Fruit fly (Drosophila melanogaster) whole organism, embryonic: Measurements from ENCODE around the gene CG11999.

Experiments used
- Bdp1 ChIP-seq: fragments of 200-800 bp; sonication (Bioruptor generic); optimal IDR thresholded peaks from 3 replicates; lab custom pipeline; 2016; ENCODE audit warnings: missing biosample characterization, missing genetic modification characterization
- Blimp-1 ChIP-seq: fragments of 200-800 bp; sonication (Bioruptor generic); optimal IDR thresholded peaks from 3 replicates; lab custom pipeline; 2018; ENCODE audit warnings: missing biosample characterization, missing genetic modification characterization, mild to moderate bottlenecking, moderate library complexity, missing genetic modification reagents
- CG10654 ChIP-seq: fragments of 200-800 bp; sonication (Bioruptor generic); optimal IDR thresholded peaks from 2 replicates; lab custom pipeline; 2016; ENCODE audit warnings: missing biosample characterization, missing genetic modification characterization
- CG11093 ChIP-seq: fragments of 200-800 bp; sonication (Bioruptor generic); IDR thresholded peaks from 3 replicates; pipeline ENCODE4 v1.3.6; 2022; ENCODE audit warnings: missing biosample characterization, missing genetic modification characterization
- CG12104 ChIP-seq: fragments of 200-800 bp; sonication (Bioruptor generic); optimal IDR thresholded peaks from 3 replicates; lab custom pipeline; 2016; ENCODE audit warnings: missing biosample characterization, missing genetic modification characterization
- CG12769 ChIP-seq: fragments of 200-800 bp; sonication (Bioruptor generic); optimal IDR thresholded peaks from 2 replicates; lab custom pipeline; 2019; ENCODE audit warnings: missing biosample characterization, mild to moderate bottlenecking, missing genetic modification characterization, moderate library complexity
- CG15269 ChIP-seq: fragments of 200-800 bp; sonication (Bioruptor generic); optimal IDR thresholded peaks from 2 replicates; lab custom pipeline; 2018; ENCODE audit warnings: missing biosample characterization, mild to moderate bottlenecking, missing genetic modification characterization, moderate library complexity
- CG1647 ChIP-seq: fragments of 200-800 bp; sonication (Bioruptor generic); optimal IDR thresholded peaks from 3 replicates; lab custom pipeline; 2016; ENCODE audit warnings: missing biosample characterization, missing genetic modification characterization
- CG16779 ChIP-seq: fragments of 200-800 bp; sonication (Bioruptor generic); IDR thresholded peaks from 2 replicates; pipeline ENCODE4 v1.3.6; 2022; ENCODE audit warnings: missing biosample characterization, missing genetic modification characterization
- CG31365 ChIP-seq: fragments of 200-800 bp; sonication (Bioruptor generic); optimal IDR thresholded peaks from 2 replicates; lab custom pipeline; 2018; ENCODE audit warnings: missing biosample characterization, mild to moderate bottlenecking, missing genetic modification characterization
- CG3838 ChIP-seq: fragments of 200-800 bp; sonication (Bioruptor generic); optimal IDR thresholded peaks from 3 replicates; lab custom pipeline; 2016; ENCODE audit warnings: missing biosample characterization, missing genetic modification characterization
- CG3995 ChIP-seq: fragments of 200-800 bp; sonication (Bioruptor generic); optimal IDR thresholded peaks from 3 replicates; lab custom pipeline; 2016; ENCODE audit warnings: missing biosample characterization, missing genetic modification characterization
- CG43689 ChIP-seq: fragments of 200-800 bp; sonication (Bioruptor generic); IDR thresholded peaks from 2 replicates; pipeline ENCODE4 v1.3.6; 2022; ENCODE audit warnings: missing biosample characterization, missing genetic modification characterization
- CG6175 ChIP-seq: fragments of 200-800 bp; sonication (Bioruptor generic); IDR thresholded peaks from 3 replicates; pipeline ENCODE4 v1.3.6; 2022; ENCODE audit warnings: missing biosample characterization, missing genetic modification characterization
- CG7987 ChIP-seq: fragments of 200-800 bp; sonication (Bioruptor generic); optimal IDR thresholded peaks from 2 replicates; lab custom pipeline; 2018; ENCODE audit warnings: missing biosample characterization, mild to moderate bottlenecking, missing genetic modification characterization, moderate library complexity
- CG8765 ChIP-seq: fragments of 200-800 bp; sonication (Bioruptor generic); IDR thresholded peaks from 2 replicates; pipeline ENCODE4 v1.3.6; 2022; ENCODE audit warnings: missing biosample characterization, missing genetic modification characterization
- CG9932 ChIP-seq: fragments of 200-800 bp; sonication (Bioruptor generic); IDR thresholded peaks from 2 replicates; pipeline ENCODE4 v1.3.6; 2022; ENCODE audit warnings: missing biosample characterization, missing genetic modification characterization
- Dll ChIP-seq: fragments of 200-800 bp; sonication (Bioruptor generic); IDR thresholded peaks from 4 replicates; pipeline ENCODE4 v1.3.6; 2022; ENCODE audit warnings: missing biosample characterization, missing genetic modification characterization; ENCODE audit not compliant: partially characterized antibody
- Drgx ChIP-seq: fragments of 200-800 bp; sonication (Bioruptor generic); IDR thresholded peaks from 2 replicates; pipeline ENCODE4 v1.3.6; 2022; ENCODE audit warnings: missing biosample characterization, missing genetic modification characterization
- Ets65A ChIP-seq: fragments of 200-800 bp; sonication (Bioruptor generic); peaks from one replicate; lab custom pipeline; 2016; ENCODE audit warnings: missing biosample characterization, missing genetic modification characterization
- Hand ChIP-seq: fragments of 200-800 bp; sonication (Bioruptor generic); optimal IDR thresholded peaks from 2 replicates; lab custom pipeline; 2017; ENCODE audit warnings: mild to moderate bottlenecking, missing biosample characterization, missing genetic modification reagents, missing genetic modification characterization
- Hsf ChIP-seq: fragments of 200-800 bp; sonication (Bioruptor generic); optimal IDR thresholded peaks from 3 replicates; lab custom pipeline; 2016; ENCODE audit warnings: missing biosample characterization, missing genetic modification characterization
- Lpt ChIP-seq: fragments of >200 bp; optimal IDR thresholded peaks from 2 replicates; lab custom pipeline; 2018; ENCODE audit warnings: missing biosample characterization, missing genetic modification characterization
- Poxn ChIP-seq: fragments of 200-800 bp; sonication (Bioruptor generic); IDR thresholded peaks from 2 replicates; pipeline ENCODE4 v1.3.6; 2022; ENCODE audit warnings: missing biosample characterization, missing genetic modification characterization
- Rfx ChIP-seq: fragments of 200-800 bp; sonication (Bioruptor generic); IDR thresholded peaks from 2 replicates; pipeline ENCODE4 v1.3.6; 2022; ENCODE audit warnings: missing biosample characterization, missing genetic modification characterization
- Sin3A ChIP-seq: fragments of >200 bp; optimal IDR thresholded peaks from 2 replicates; lab custom pipeline; 2018
- Sox100B ChIP-seq: fragments of 200-800 bp; sonication (Bioruptor generic); optimal IDR thresholded peaks from 3 replicates; lab custom pipeline; 2018; ENCODE audit warnings: missing biosample characterization, mild to moderate bottlenecking, missing genetic modification characterization
- TFAM ChIP-seq: fragments of 200-800 bp; sonication (Bioruptor generic); optimal IDR thresholded peaks from 2 replicates; lab custom pipeline; 2017; ENCODE audit warnings: missing biosample characterization, missing genetic modification characterization, inconsistent platforms
- Trl ChIP-seq, 3 experiments: fragments of >200 bp in 2 of 3; fragments of 200-800 bp in 1 of 3; sonication (Bioruptor generic) in 1 of 3; optimal IDR thresholded peaks; 2 replicates in 1 of 3; 3 replicates in 2 of 3; lab custom pipeline; 2016 to 2017; ENCODE audit warnings: missing biosample characterization in 1 of 3, missing genetic modification characterization in 1 of 3
- ac ChIP-seq: fragments of 200-800 bp; sonication (Bioruptor generic); optimal IDR thresholded peaks from 3 replicates; lab custom pipeline; 2017; ENCODE audit warnings: missing biosample characterization, mild to moderate bottlenecking, missing genetic modification characterization
- bsh ChIP-seq, 2 experiments: fragments of 200-800 bp; sonication (Bioruptor generic); optimal IDR thresholded peaks; 2 replicates each; lab custom pipeline; 2017 to 2018; ENCODE audit warnings: mild to moderate bottlenecking in 2 of 2, missing biosample characterization in 2 of 2, missing genetic modification characterization in 2 of 2, moderate library complexity in 1 of 2
- dmrt11E ChIP-seq: fragments of 200-800 bp; sonication (Bioruptor generic); optimal IDR thresholded peaks from 3 replicates; lab custom pipeline; 2018; ENCODE audit warnings: missing biosample characterization, mild to moderate bottlenecking, missing genetic modification characterization, moderate library complexity
- eve ChIP-seq, 2 experiments: fragments of >200 bp; optimal IDR thresholded peaks; 2 replicates each; lab custom pipeline; 2017; ENCODE audit warnings: missing biosample characterization in 2 of 2, missing genetic modification characterization in 2 of 2
- ewg ChIP-seq: fragments of 200-800 bp; sonication (Bioruptor generic); optimal IDR thresholded peaks from 3 replicates; lab custom pipeline; 2017; ENCODE audit warnings: mild to moderate bottlenecking, missing biosample characterization, missing genetic modification reagents, missing genetic modification characterization
- fu2 ChIP-seq: fragments of 200-800 bp; sonication (Bioruptor generic); optimal IDR thresholded peaks from 2 replicates; lab custom pipeline; 2016; ENCODE audit warnings: missing biosample characterization, missing genetic modification characterization
- grn ChIP-seq: fragments of 200-800 bp; sonication (Bioruptor generic); optimal IDR thresholded peaks from 3 replicates; lab custom pipeline; 2017; ENCODE audit warnings: missing biosample characterization, missing genetic modification characterization
- ham ChIP-seq: fragments of 200-800 bp; sonication (Bioruptor generic); IDR thresholded peaks from 2 replicates; pipeline ENCODE4 v1.3.6; 2022; ENCODE audit warnings: missing biosample characterization, missing genetic modification characterization
- nom ChIP-seq: fragments of 200-800 bp; sonication (Bioruptor generic); optimal IDR thresholded peaks from 2 replicates; lab custom pipeline; 2017; ENCODE audit warnings: missing biosample characterization, missing genetic modification characterization, mild to moderate bottlenecking, moderate library complexity, missing genetic modification reagents
- sens ChIP-seq: fragments of 200-800 bp; sonication (Bioruptor generic); peaks from one replicate; lab custom pipeline; 2016; ENCODE audit warnings: missing biosample characterization, missing genetic modification characterization
- sima ChIP-seq: fragments of 200-800 bp; sonication (Bioruptor generic); optimal IDR thresholded peaks from 2 replicates; lab custom pipeline; 2016; ENCODE audit warnings: missing biosample characterization, missing genetic modification characterization
- so ChIP-seq: fragments of 200-800 bp; sonication (Bioruptor generic); IDR thresholded peaks from 3 replicates; pipeline ENCODE4 v1.3.6; 2022; ENCODE audit warnings: missing biosample characterization, missing genetic modification characterization
- sob ChIP-seq: fragments of 200-800 bp; sonication (Bioruptor generic); IDR thresholded peaks from 2 replicates; pipeline ENCODE4 v1.3.6; 2022; ENCODE audit warnings: missing biosample characterization, missing genetic modification characterization
- sug ChIP-seq: fragments of 200-800 bp; optimal IDR thresholded peaks from 2 replicates; lab custom pipeline; 2019; ENCODE audit warnings: missing biosample characterization, mild to moderate bottlenecking, missing genetic modification characterization, moderate library complexity
- trem ChIP-seq: fragments of 200-800 bp; optimal IDR thresholded peaks from 3 replicates; lab custom pipeline; 2019; ENCODE audit warnings: missing biosample characterization, mild to moderate bottlenecking, missing genetic modification characterization, moderate library complexity
- vvl ChIP-seq: fragments of 200-800 bp; sonication (Bioruptor generic); IDR thresholded peaks from 2 replicates; pipeline ENCODE4 v1.3.6; 2022; ENCODE audit warnings: missing biosample characterization, missing genetic modification characterization
- zf30C ChIP-seq: fragments of 200-800 bp; sonication (Bioruptor generic); optimal IDR thresholded peaks from 3 replicates; lab custom pipeline; 2018; ENCODE audit warnings: missing biosample characterization, mild to moderate bottlenecking, missing genetic modification characterization

CG11999 gene

DNA sequence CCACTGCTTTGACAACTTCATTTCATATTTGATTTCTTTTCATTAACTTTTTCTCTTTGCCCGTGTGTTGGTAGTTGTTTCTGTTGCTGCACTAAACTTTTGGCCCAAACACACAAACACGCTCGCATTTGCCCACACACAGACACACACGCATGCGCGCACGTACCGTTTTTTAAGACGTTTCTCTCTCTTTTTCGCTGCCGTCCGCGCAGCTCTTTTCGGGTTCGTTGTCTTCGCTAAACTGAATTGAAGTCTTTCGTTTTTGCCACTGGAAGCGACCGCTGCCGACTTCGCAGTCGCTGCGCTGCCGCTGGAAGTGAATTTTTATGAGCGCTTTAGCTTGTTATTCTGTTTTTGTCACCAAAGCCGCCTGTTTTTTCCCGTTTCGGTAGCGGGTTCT lies 38.1 kb upstream of the CG11999 start, which contains the start of gene kkv (continued):
- TF ChIP-seq ewg = peak; percentile 1
- TF ChIP-seq CG12104 (GFP tag; lab: Kevin White, UChicago) = no peak
- no peak for TF ChIP-seq zf30C (GFP tag; lab: Kevin White, UChicago)

DNA sequence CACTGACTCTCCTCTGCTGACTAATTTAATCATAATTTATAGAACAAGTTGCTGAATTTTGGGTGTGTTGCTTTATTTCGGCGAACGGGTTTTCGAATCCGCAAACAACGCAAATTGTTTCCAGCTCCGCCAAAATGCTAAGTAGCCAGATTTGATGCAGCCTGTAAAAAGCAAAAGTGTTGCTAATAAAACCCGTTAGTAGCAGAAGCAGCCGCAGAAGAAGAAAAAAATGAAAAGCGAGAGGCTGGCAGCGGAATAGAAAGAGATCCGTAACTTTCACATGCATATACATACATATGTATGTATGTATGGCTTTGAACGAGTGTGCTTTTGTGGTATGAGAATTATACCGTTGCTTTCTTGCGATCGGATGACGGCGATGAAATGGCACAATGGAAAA lies 37.5 kb upstream of the CG11999 start:
- TF ChIP-seq Blimp-1 (GFP tag; lab: Kevin White, UChicago) (peak; percentile 96), so (no peak), CG31365 (tag; lab: Kevin White, UChicago) (no peak), Ets65A (GFP tag; lab: Kevin White, UChicago) (peak; percentile 30), trem (tag; lab: Kevin White, UChicago) (no peak)
- TF ChIP-seq, all 482 proteins: peak for 2

DNA sequence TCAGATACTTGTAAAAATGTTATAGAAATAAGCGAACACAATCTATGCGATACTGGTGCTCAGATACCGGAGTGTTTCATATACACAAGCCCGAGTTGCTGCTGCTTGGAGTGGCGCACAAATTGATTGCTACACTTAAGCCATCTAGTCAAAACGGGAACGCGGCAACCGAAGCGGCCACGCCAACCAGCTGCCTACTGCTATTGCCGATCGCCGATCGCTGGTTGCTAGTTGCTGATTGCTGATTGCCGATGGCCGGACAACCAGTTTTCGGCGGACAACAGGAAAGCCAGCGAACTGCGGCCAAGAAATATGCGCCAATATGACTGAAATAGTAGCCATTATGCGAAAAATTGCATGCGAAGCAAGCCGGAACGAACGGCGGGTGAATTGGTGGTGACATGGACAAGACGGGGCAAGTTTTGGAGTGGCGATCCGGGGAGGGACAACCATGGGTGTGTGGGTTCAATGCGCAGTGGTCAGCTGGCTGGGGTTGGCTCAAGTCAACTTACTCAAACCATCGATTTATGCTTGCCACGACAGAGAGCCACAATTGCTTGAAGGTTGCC lies 35.6 kb upstream of the CG11999 start:
- TF ChIP-seq CG1647 (GFP tag; lab: Kevin White, UChicago) (no peak), CG9932 (GFP tag; lab: Robert Waterston, UW) (no peak), sima (GFP tag; lab: Kevin White, UChicago) (no peak), grn (GFP tag; lab: Kevin White, UChicago) (peak; percentile 29), CG12769 (peak; percentile 54), ac (GFP tag; lab: Kevin White, UChicago) (no peak), dmrt11E (tag; lab: Kevin White, UChicago) (no peak), CG6175 (GFP tag; lab: Robert Waterston, UW) (peak; percentile 53; the same call in 1 of the 3 replicates), nom (GFP tag; lab: Kevin White, UChicago) (peak; percentile 33), CG3995 (GFP tag; lab: Kevin White, UChicago) (no peak), vvl (GFP tag; lab: Robert Waterston, UW) (no peak), Rfx (GFP tag; lab: Robert Waterston, UW) (peak; percentile 15; the same call in 1 of the 2 replicates), Dll (GFP tag; lab: Robert Waterston, UW) (no peak), Ets65A (GFP tag; lab: Kevin White, UChicago) (peak; percentile 55), sob (GFP tag; lab: Robert Waterston, UW) (no peak), sug (tag; lab: Kevin White, UChicago) (no peak), CG8765 (GFP tag; lab: Robert Waterston, UW) (no peak), CG43689 (GFP tag; lab: Robert Waterston, UW) (no peak), CG15269 (no peak), Sin3A (lab: Kevin White, UChicago) (no peak), Lpt (GFP tag; lab: Kevin White, UChicago) (no peak), Poxn (GFP tag; lab: Robert Waterston, UW) (no peak), CG11093 (GFP tag; lab: Robert Waterston, UW) (0 out of 3 replicates have a peak, but pooled peaks have one; percentile 14), Drgx (GFP tag; lab: Robert Waterston, UW) (0 out of 2 replicates have a peak, but pooled peaks have one; percentile 7)
- TF ChIP-seq, all 482 proteins: peak for 8

DNA sequence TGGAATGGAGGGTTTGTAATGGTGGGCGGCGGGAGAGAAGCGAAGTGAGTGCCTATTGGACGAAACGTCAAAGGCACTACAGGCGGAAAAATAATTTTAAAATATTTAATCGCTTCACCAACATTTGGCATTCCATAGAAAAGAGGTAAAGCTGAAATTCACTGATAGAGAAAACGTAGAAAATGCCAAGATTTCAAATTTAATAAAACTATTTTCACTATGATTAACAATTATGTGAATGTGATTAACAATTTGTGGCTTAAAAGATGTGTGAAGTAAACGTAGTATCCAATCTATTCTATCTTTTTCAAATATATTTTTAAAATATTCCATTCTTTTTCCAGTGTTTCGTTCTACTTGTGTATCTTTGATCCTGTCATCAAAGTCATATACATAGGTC lies 34.9 kb upstream of the CG11999 start:
- no peak for TF ChIP-seq Sox100B (GFP tag; lab: Kevin White, UChicago)
- peak; percentile 29; the same call in 1 of the 2 replicates for TF ChIP-seq Drgx (GFP tag; lab: Robert Waterston, UW)
- TF ChIP-seq bsh (GFP tag; optimal IDR thresholded peaks at IDR 0.05; lab: Kevin White, UChicago) = peak in 1 of 2 experiments; percentile 4
- no peak for TF ChIP-seq eve (GFP tag; optimal IDR thresholded peaks at IDR 0.05; lab: Kevin White, UChicago)
- no peak for TF ChIP-seq TFAM (GFP tag; lab: Kevin White, UChicago)
- peak; percentile 59 for TF ChIP-seq sens (GFP tag; lab: Kevin White, UChicago)
- TF ChIP-seq ham (GFP tag; lab: Robert Waterston, UW) = no peak
- no peak for TF ChIP-seq CG3838 (GFP tag; lab: Kevin White, UChicago)
- no peak for TF ChIP-seq CG7987 (GFP tag; lab: Kevin White, UChicago)
- TF ChIP-seq Trl (optimal IDR thresholded peaks at IDR 0.05; lab: Kevin White, UChicago) = no peak
- TF ChIP-seq Trl (GFP tag; optimal IDR thresholded peaks at IDR 0.05; lab: Kevin White, UChicago) = no peak
- no peak for TF ChIP-seq ac (GFP tag; lab: Kevin White, UChicago)
- TF ChIP-seq Bdp1 (GFP tag; lab: Kevin White, UChicago) = no peak
- TF ChIP-seq fu2 (GFP tag; lab: Kevin White, UChicago) = no peak
- TF ChIP-seq CG16779 = no peak
- no peak for TF ChIP-seq Hand (GFP tag; lab: Kevin White, UChicago)
- TF ChIP-seq Hsf (GFP tag; lab: Kevin White, UChicago) = no peak
- TF ChIP-seq CG10654 = no peak
- no peak for TF ChIP-seq trem (tag; lab: Kevin White, UChicago)
